Fruit fly (Drosophila melanogaster) whole organism, embryonic: Measurements from ENCODE around the gene Zip88E.

ENCODE experiments used
- Awh ChIP-seq: fragments of 200-800 bp; sonication (Bioruptor generic); IDR thresholded peaks from 2 replicates; pipeline ENCODE4, ENCODE4 v1.3.6; 2022; ENCODE audit warnings: missing biosample characterization, missing genetic modification characterization
- CG10147 ChIP-seq: fragments of 200-800 bp; sonication (Bioruptor generic); optimal IDR thresholded peaks from 2 replicates; lab custom pipeline; 2019; ENCODE audit warnings: missing biosample characterization, mild to moderate bottlenecking, missing genetic modification characterization, moderate library complexity
- CG17328 ChIP-seq: fragments of 200-800 bp; sonication (Bioruptor generic); IDR thresholded peaks from 2 replicates; pipeline ENCODE4 v1.3.6; 2022; ENCODE audit warnings: missing biosample characterization, missing genetic modification characterization
- CG17359 ChIP-seq: fragments of 200-800 bp; sonication (Bioruptor generic); optimal IDR thresholded peaks from 3 replicates; lab custom pipeline; 2018; ENCODE audit warnings: missing biosample characterization, mild to moderate bottlenecking, missing genetic modification characterization, moderate library complexity
- CG17912 ChIP-seq: fragments of 200-800 bp; sonication (Bioruptor generic); optimal IDR thresholded peaks from 2 replicates; lab custom pipeline; 2018; ENCODE audit warnings: missing biosample characterization, mild to moderate bottlenecking, missing genetic modification characterization
- CG2120 ChIP-seq: fragments of 200-800 bp; sonication (Bioruptor generic); optimal IDR thresholded peaks from 3 replicates; lab custom pipeline; 2016; ENCODE audit warnings: missing biosample characterization, missing genetic modification characterization
- CG32772 ChIP-seq: fragments of 200-800 bp; sonication (Bioruptor generic); IDR thresholded peaks from 2 replicates; pipeline ENCODE4 v1.3.6; 2022; ENCODE audit warnings: missing biosample characterization, missing genetic modification characterization
- CG6254 ChIP-seq: fragments of 200-800 bp; sonication (Bioruptor generic); optimal IDR thresholded peaks from 3 replicates; lab custom pipeline; 2017; ENCODE audit warnings: mild to moderate bottlenecking, missing biosample characterization, missing genetic modification reagents, missing genetic modification characterization
- CG6689 ChIP-seq: fragments of 200-800 bp; sonication (Bioruptor generic); IDR thresholded peaks from 2 replicates; pipeline ENCODE4 v1.3.6; 2022; ENCODE audit warnings: missing biosample characterization, missing genetic modification characterization
- CG7556 ChIP-seq: fragments of 200-800 bp; sonication (Bioruptor generic); optimal IDR thresholded peaks from 2 replicates; lab custom pipeline; 2017; ENCODE audit warnings: missing biosample characterization, mild to moderate bottlenecking, missing genetic modification characterization
- CG9727 ChIP-seq: fragments of 200-800 bp; sonication (Bioruptor generic); optimal IDR thresholded peaks from 3 replicates; lab custom pipeline; 2017; ENCODE audit warnings: missing biosample characterization, mild to moderate bottlenecking, missing genetic modification characterization
- CG9817 ChIP-seq: fragments of 200-800 bp; sonication (Bioruptor generic); optimal IDR thresholded peaks from 2 replicates; lab custom pipeline; 2018; ENCODE audit warnings: missing biosample characterization, mild to moderate bottlenecking, missing genetic modification characterization, moderate library complexity
- CG9932 ChIP-seq: fragments of 200-800 bp; sonication (Bioruptor generic); IDR thresholded peaks from 2 replicates; pipeline ENCODE4 v1.3.6; 2022; ENCODE audit warnings: missing biosample characterization, missing genetic modification characterization
- Dip3 ChIP-seq: fragments of 200-800 bp; sonication (Bioruptor generic); optimal IDR thresholded peaks from 3 replicates; lab custom pipeline; 2016; ENCODE audit warnings: missing biosample characterization, missing genetic modification characterization
- Doc3 ChIP-seq: fragments of 200-800 bp; sonication (Bioruptor generic); IDR thresholded peaks from 3 replicates; pipeline ENCODE4 v1.3.6; 2022; ENCODE audit warnings: missing biosample characterization, missing genetic modification characterization; ENCODE audit not compliant: partially characterized antibody
- Eip74EF ChIP-seq, 2 experiments: fragments of 200-800 bp in 1 of 2; fragments of >200 bp in 1 of 2; sonication (Bioruptor generic) in 1 of 2; optimal IDR thresholded peaks; 2 replicates each; lab custom pipeline; 2017 to 2019; ENCODE audit warnings: missing biosample characterization in 2 of 2, missing genetic modification characterization in 2 of 2, mild to moderate bottlenecking in 1 of 2, moderate library complexity in 1 of 2
- Hand ChIP-seq: fragments of 200-800 bp; sonication (Bioruptor generic); optimal IDR thresholded peaks from 2 replicates; lab custom pipeline; 2017; ENCODE audit warnings: mild to moderate bottlenecking, missing biosample characterization, missing genetic modification reagents, missing genetic modification characterization
- Hr51 ChIP-seq, 2 experiments: fragments of 200-800 bp; sonication (Bioruptor generic); optimal IDR thresholded peaks; 2 replicates in 1 of 2; 3 replicates in 1 of 2; lab custom pipeline; 2016 to 2018; ENCODE audit warnings: missing biosample characterization in 2 of 2, missing genetic modification characterization in 2 of 2, mild to moderate bottlenecking in 1 of 2, moderate library complexity in 1 of 2
- Nf-YB ChIP-seq: fragments of 200-800 bp; sonication (Bioruptor generic); optimal IDR thresholded peaks from 3 replicates; lab custom pipeline; 2019; ENCODE audit warnings: missing biosample characterization, mild to moderate bottlenecking, missing genetic modification characterization, moderate library complexity
- Oli ChIP-seq: fragments of 200-800 bp; sonication (Bioruptor generic); optimal IDR thresholded peaks from 2 replicates; lab custom pipeline; 2018; ENCODE audit warnings: missing biosample characterization, mild to moderate bottlenecking, missing genetic modification characterization, moderate library complexity
- Ravus ChIP-seq: fragments of 200-800 bp; sonication (Bioruptor generic); IDR thresholded peaks from 2 replicates; pipeline ENCODE4 v1.3.6; 2022; ENCODE audit warnings: missing biosample characterization, missing genetic modification characterization
- Six4 ChIP-seq: fragments of 200-800 bp; sonication (Bioruptor generic); optimal IDR thresholded peaks from 2 replicates; lab custom pipeline; 2016; ENCODE audit warnings: missing biosample characterization, missing genetic modification characterization
- Sox100B ChIP-seq: fragments of 200-800 bp; sonication (Bioruptor generic); optimal IDR thresholded peaks from 3 replicates; lab custom pipeline; 2018; ENCODE audit warnings: missing biosample characterization, mild to moderate bottlenecking, missing genetic modification characterization
- Tbp ChIP-seq: fragments of >200 bp; optimal IDR thresholded peaks from 2 replicates; lab custom pipeline; 2018; ENCODE audit warnings: missing biosample characterization, missing genetic modification characterization
- Trl ChIP-seq, 3 experiments: fragments of >200 bp in 2 of 3; fragments of 200-800 bp in 1 of 3; sonication (Bioruptor generic) in 1 of 3; optimal IDR thresholded peaks; 2 replicates in 1 of 3; 3 replicates in 2 of 3; lab custom pipeline; 2016 to 2017; ENCODE audit warnings: missing biosample characterization in 1 of 3, missing genetic modification characterization in 1 of 3
- Usf ChIP-seq: fragments of 200-800 bp; sonication (Bioruptor generic); optimal IDR thresholded peaks from 2 replicates; lab custom pipeline; 2017; ENCODE audit warnings: missing genotype, missing biosample characterization, missing genetic modification characterization
- Xrp1 ChIP-seq: fragments of 200-800 bp; sonication (Bioruptor generic); IDR thresholded peaks from 2 replicates; pipeline ENCODE4 v1.3.6; 2022; ENCODE audit warnings: missing biosample characterization, missing genetic modification characterization
- ac ChIP-seq: fragments of 200-800 bp; sonication (Bioruptor generic); optimal IDR thresholded peaks from 3 replicates; lab custom pipeline; 2017; ENCODE audit warnings: missing biosample characterization, mild to moderate bottlenecking, missing genetic modification characterization
- ap ChIP-seq: fragments of 200-800 bp; sonication (Bioruptor generic); IDR thresholded peaks from 2 replicates; pipeline ENCODE4 v1.3.6; 2022; ENCODE audit warnings: missing biosample characterization, missing genetic modification characterization
- caup ChIP-seq: fragments of 200-800 bp; sonication (Bioruptor generic); optimal IDR thresholded peaks from 3 replicates; lab custom pipeline; 2017; ENCODE audit warnings: missing biosample characterization, mild to moderate bottlenecking, missing genetic modification characterization, moderate library complexity; ENCODE audit not compliant: severe bottlenecking
- chif ChIP-seq, 2 experiments: fragments of 200-800 bp; sonication (Bioruptor generic); optimal IDR thresholded peaks; 3 replicates each; lab custom pipeline; 2016; ENCODE audit warnings: missing biosample characterization in 2 of 2, missing genetic modification characterization in 2 of 2
- ci ChIP-seq: fragments of 200-800 bp; sonication (Bioruptor generic); IDR thresholded peaks from 3 replicates; pipeline ENCODE4 v1.3.6; 2022; ENCODE audit warnings: missing biosample characterization, missing genetic modification characterization
- crc ChIP-seq: fragments of 200-800 bp; sonication (Bioruptor generic); optimal IDR thresholded peaks from 2 replicates; lab custom pipeline; 2016; ENCODE audit warnings: missing biosample characterization, missing genetic modification characterization
- da ChIP-seq: fragments of 200-800 bp; sonication (Bioruptor generic); optimal IDR thresholded peaks from 2 replicates; lab custom pipeline; 2016; ENCODE audit warnings: missing biosample characterization, missing genetic modification characterization
- disco-r ChIP-seq: fragments of 200-800 bp; sonication (Bioruptor generic); optimal IDR thresholded peaks from 2 replicates; lab custom pipeline; 2016; ENCODE audit warnings: missing biosample characterization, missing genetic modification characterization
- dmrt11E ChIP-seq: fragments of 200-800 bp; sonication (Bioruptor generic); optimal IDR thresholded peaks from 3 replicates; lab custom pipeline; 2018; ENCODE audit warnings: missing biosample characterization, mild to moderate bottlenecking, missing genetic modification characterization, moderate library complexity
- ftz-f1 ChIP-seq: fragments of 200-800 bp; sonication (Bioruptor generic); optimal IDR thresholded peaks from 2 replicates; lab custom pipeline; 2016; ENCODE audit warnings: missing biosample characterization, missing genetic modification characterization
- gsb-n ChIP-seq: fragments of 200-800 bp; sonication (Bioruptor generic); optimal IDR thresholded peaks from 3 replicates; lab custom pipeline; 2018; ENCODE audit warnings: missing biosample characterization, mild to moderate bottlenecking, missing genetic modification characterization
- lab ChIP-seq: fragments of 200-800 bp; sonication (Bioruptor generic); optimal IDR thresholded peaks from 3 replicates; lab custom pipeline; 2017; ENCODE audit warnings: missing biosample characterization, missing genetic modification characterization, mild to moderate bottlenecking, moderate library complexity, missing genetic modification reagents
- nau ChIP-seq: fragments of 200-800 bp; sonication (Bioruptor generic); optimal IDR thresholded peaks from 3 replicates; lab custom pipeline; 2017; ENCODE audit warnings: missing biosample characterization, mild to moderate bottlenecking, missing genetic modification characterization, missing genetic modification reagents
- phol ChIP-seq: fragments of 200-800 bp; sonication (Bioruptor generic); optimal IDR thresholded peaks from 3 replicates; lab custom pipeline; 2018; ENCODE audit warnings: missing biosample characterization, mild to moderate bottlenecking, missing genetic modification characterization, moderate library complexity
- pum ChIP-seq: fragments of 200-800 bp; sonication (Bioruptor generic); optimal IDR thresholded peaks from 2 replicates; lab custom pipeline; 2016; ENCODE audit warnings: missing biosample characterization, missing genetic modification characterization
- shn ChIP-seq: fragments of 200-800 bp; sonication (Bioruptor generic); optimal IDR thresholded peaks from 3 replicates; lab custom pipeline; 2016; ENCODE audit warnings: missing biosample characterization, missing genetic modification characterization
- slbo ChIP-seq: fragments of 200-800 bp; sonication (Bioruptor generic); IDR thresholded peaks from 2 replicates; pipeline ENCODE4 v1.3.6; 2022; ENCODE audit warnings: missing biosample characterization, missing genetic modification characterization
- sna ChIP-seq: fragments of 200-800 bp; sonication (Bioruptor generic); IDR thresholded peaks from 2 replicates; pipeline ENCODE4 v1.3.6; 2022; ENCODE audit warnings: missing biosample characterization, missing genetic modification characterization; ENCODE audit not compliant: partially characterized antibody
- stc ChIP-seq: fragments of 200-800 bp; sonication (Bioruptor generic); IDR thresholded peaks from 2 replicates; pipeline ENCODE4 v1.3.6; 2022; ENCODE audit warnings: missing biosample characterization, missing genetic modification characterization
- twi ChIP-seq: fragments of 200-800 bp; optimal IDR thresholded peaks from 2 replicates; lab custom pipeline; 2019; ENCODE audit warnings: missing biosample characterization, mild to moderate bottlenecking, missing genetic modification characterization, moderate library complexity
- yki ChIP-seq: fragments of >200 bp; optimal IDR thresholded peaks from 3 replicates; lab custom pipeline; 2018

Zip88E gene

dm6 chr3R:15293005-15293877, 24.8 kb downstream of the Zip88E start:
- TF ChIP-seq shn (GFP tag; lab: Kevin White, UChicago) (no peak), yki (no peak), Trl (optimal IDR thresholded peaks at IDR 0.05; lab: Kevin White, UChicago) (peak; percentile 15 to 45), Trl (GFP tag; optimal IDR thresholded peaks at IDR 0.05; lab: Kevin White, UChicago) (no peak), CG17359 (peak; percentile 41), CG6689 (GFP tag; lab: Robert Waterston, UW) (no peak), nau (GFP tag; lab: Kevin White, UChicago) (no peak), pum (peak; percentile 20), Ravus (GFP tag; lab: Robert Waterston, UW) (no peak), Hr51 (GFP tag; optimal IDR thresholded peaks at IDR 0.05; lab: Kevin White, UChicago) (peak in 1 of 2 experiments; percentile 18), slbo (GFP tag; lab: Robert Waterston, UW) (0 out of 2 replicates have a peak, but pooled peaks have one; percentile 21), twi (tag; lab: Kevin White, UChicago) (no peak), crc (GFP tag; lab: Kevin White, UChicago) (peak; percentile 11), lab (GFP tag; lab: Kevin White, UChicago) (peak; percentile 17), CG9817 (tag; lab: Kevin White, UChicago) (peak; percentile 5), ac (GFP tag; lab: Kevin White, UChicago) (no peak), Xrp1 (no peak), caup (GFP tag; lab: Kevin White, UChicago) (peak; percentile 8), CG32772 (GFP tag; lab: Robert Waterston, UW) (no peak), chif (GFP tag; optimal IDR thresholded peaks at IDR 0.05; lab: Kevin White, UChicago) (peak in 1 of 2 experiments; percentile 28), stc (GFP tag; lab: Robert Waterston, UW) (no peak), CG9727 (GFP tag; lab: Kevin White, UChicago) (peak; percentile 6), CG7556 (GFP tag; lab: Kevin White, UChicago) (peak; percentile 26), Hand (GFP tag; lab: Kevin White, UChicago) (no peak), Dip3 (no peak), Sox100B (GFP tag; lab: Kevin White, UChicago) (peak; percentile 29), CG2120 (GFP tag; lab: Kevin White, UChicago) (peak; percentile 45), Oli (tag; lab: Kevin White, UChicago) (no peak), gsb-n (tag; lab: Kevin White, UChicago) (peak; percentile 46), Doc3 (no peak), Usf (GFP tag; lab: Kevin White, UChicago) (no peak), dmrt11E (tag; lab: Kevin White, UChicago) (no peak), Tbp (GFP tag; lab: Kevin White, UChicago) (no peak), disco-r (GFP tag; lab: Kevin White, UChicago) (no peak), ci (no peak), ap (GFP tag; lab: Robert Waterston, UW) (no peak), CG6254 (GFP tag; lab: Kevin White, UChicago) (peak; percentile 3), CG10147 (GFP tag; lab: Kevin White, UChicago) (peak; percentile 19), sna (GFP tag; lab: Robert Waterston, UW) (no peak), Awh (GFP tag; lab: Robert Waterston, UW) (peak; percentile 69), ftz-f1 (GFP tag; lab: Kevin White, UChicago) (no peak), Eip74EF (GFP tag; optimal IDR thresholded peaks at IDR 0.05; lab: Kevin White, UChicago) (peak in 1 of 2 experiments; percentile 25), CG17912 (GFP tag; lab: Kevin White, UChicago) (no peak), CG17328 (GFP tag; lab: Robert Waterston, UW) (no peak), da (GFP tag; lab: Kevin White, UChicago) (no peak), Nf-YB (GFP tag; lab: Kevin White, UChicago) (no peak), Six4 (GFP tag; lab: Kevin White, UChicago) (no peak), CG9932 (GFP tag; lab: Robert Waterston, UW) (no peak), phol (tag; lab: Kevin White, UChicago) (peak; percentile 51)
